Worm (Caenorhabditis elegans): Measurements from ENCODE around the gene ador-1.

DNA sequence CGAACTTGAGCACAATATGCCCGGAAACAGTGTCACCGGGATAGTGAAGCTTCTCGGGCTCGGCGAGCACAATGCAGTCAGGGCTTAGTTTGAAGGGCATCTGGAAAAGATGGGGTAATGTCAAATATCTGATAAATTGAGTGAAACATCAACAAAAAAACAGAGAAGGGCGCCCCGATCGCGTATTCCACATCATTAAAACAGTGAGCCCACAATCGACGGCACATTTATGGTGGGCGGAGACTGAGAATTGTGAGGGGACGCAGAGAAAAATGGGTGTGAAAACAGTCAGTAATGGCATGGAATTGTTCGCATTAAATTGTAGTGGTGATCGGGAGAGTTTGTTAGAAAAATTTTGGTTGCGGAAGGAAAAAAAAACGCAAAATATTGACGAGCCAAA lies 21.9 kb downstream of the ador-1 start, which contains the start of gene arrd-9:
- TF ChIP-seq aly-2 (tag; optimal IDR thresholded peaks at IDR 0.05) (no peak), pha-4 (tag; optimal IDR thresholded peaks at IDR 0.05) (no peak), ama-1 (optimal IDR thresholded peaks at IDR 0.05) (no peak), unc-62 (GFP tag; optimal IDR thresholded peaks at IDR 0.05) (no peak), skn-1 (tag; optimal IDR thresholded peaks at IDR 0.05) (no peak), mdl-1 (tag; optimal IDR thresholded peaks at IDR 0.05) (no peak), nhr-237 (tag; optimal IDR thresholded peaks at IDR 0.05) (no peak), unc-39 (tag; optimal IDR thresholded peaks at IDR 0.05) (no peak)
